Fruit fly (Drosophila melanogaster) whole organism, prepupa: ENCODE data around the gene CG15882.

Experiments used
- CG6163 ChIP-seq: fragments of 200-800 bp; sonication (Bioruptor generic); IDR thresholded peaks from 3 replicates; pipeline ENCODE4 v1.3.6; 2022; ENCODE audit warnings: missing biosample characterization, missing genetic modification characterization
- CG6792 ChIP-seq: fragments of 200-800 bp; sonication (Bioruptor generic); optimal IDR thresholded peaks from 3 replicates; lab custom pipeline; 2016; ENCODE audit warnings: missing biosample characterization, missing genetic modification characterization
- CG6854 ChIP-seq: fragments of 200-800 bp; sonication (Bioruptor generic); optimal IDR thresholded peaks from 2 replicates; lab custom pipeline; 2017; ENCODE audit warnings: missing biosample characterization, mild to moderate bottlenecking, missing genetic modification characterization
- Eip93F ChIP-seq: fragments of 200-800 bp; sonication (Bioruptor generic); optimal IDR thresholded peaks from 2 replicates; lab custom pipeline; 2016; ENCODE audit warnings: missing biosample characterization, mild to moderate bottlenecking, missing genetic modification characterization
- Ets21C ChIP-seq: fragments of 200-800 bp; sonication (Bioruptor generic); optimal IDR thresholded peaks from 3 replicates; lab custom pipeline; 2016; ENCODE audit warnings: missing biosample characterization, missing genetic modification characterization
- Lpt ChIP-seq: fragments of 200-800 bp; sonication (Bioruptor generic); optimal IDR thresholded peaks from 3 replicates; lab custom pipeline; 2016; ENCODE audit warnings: missing biosample characterization, missing genetic modification characterization
- Sox102F ChIP-seq: fragments of 200-800 bp; sonication (Bioruptor generic); optimal IDR thresholded peaks from 2 replicates; lab custom pipeline; 2016; ENCODE audit warnings: missing biosample characterization, mild to moderate bottlenecking, missing genetic modification characterization
- achi ChIP-seq: fragments of 200-800 bp; sonication (Bioruptor generic); optimal IDR thresholded peaks from 3 replicates; lab custom pipeline; 2016; ENCODE audit warnings: missing biosample characterization, missing genetic modification characterization
- dsx ChIP-seq: fragments of 200-800 bp; optimal IDR thresholded peaks from 3 replicates; lab custom pipeline; 2019; ENCODE audit warnings: missing biosample characterization, mild to moderate bottlenecking, missing genetic modification characterization, moderate library complexity; ENCODE audit not compliant: poor library complexity, severe bottlenecking
- fd59A ChIP-seq: fragments of 200-800 bp; sonication (Bioruptor generic); optimal IDR thresholded peaks from 2 replicates; lab custom pipeline; 2017; ENCODE audit warnings: missing biosample characterization, mild to moderate bottlenecking, missing genetic modification characterization, missing genetic modification reagents
- fkh ChIP-seq: fragments of 200-800 bp; sonication (Bioruptor generic); optimal IDR thresholded peaks from 3 replicates; lab custom pipeline; 2017; ENCODE audit warnings: missing biosample characterization, mild to moderate bottlenecking, missing genetic modification characterization, moderate library complexity

- TF ChIP-seq fd59A (no peak), CG6792 (GFP tag; lab: Kevin White, UChicago) (no peak), CG6163 (0 out of 3 replicates have a peak, but pooled peaks have one; percentile 40), dsx (GFP tag; lab: Kevin White, UChicago) (peak; percentile 20), fkh (GFP tag; lab: Kevin White, UChicago) (no peak), achi (no peak), Ets21C (GFP tag; lab: Kevin White, UChicago) (no peak), Lpt (no peak), CG6854 (GFP tag; lab: Kevin White, UChicago) (no peak), Sox102F (GFP tag; lab: Kevin White, UChicago) (no peak), Eip93F (GFP tag; lab: Kevin White, UChicago) (no peak)
Observed at dm6 chrX:19120367-19120766, 3.8 kb downstream of the CG15882 start.
